Worm (Caenorhabditis elegans) whole organism, mixed stage, embryonic: ENCODE results near the gene srd-74.
"Not testable (repeated sequence)": the region's sequence is repeated elsewhere in the genome, so short reads cannot be mapped to it uniquely, and the experiment has no call there.

Experiments used
- blmp-1 ChIP-seq: fragments of 150-350 bp; optimal IDR thresholded peaks from 2 replicates; lab custom pipeline; 2014; ENCODE audit warnings: missing biosample characterization, missing genetic modification characterization
- elt-1 ChIP-seq: sonication (generic microtip); optimal IDR thresholded peaks from 2 replicates; lab custom pipeline; 2017; ENCODE audit warnings: missing genetic modification characterization, mild to moderate bottlenecking, missing compliant biosample characterization, antibody characterized with exemption, moderate library complexity, borderline replicate concordance; ENCODE audit not compliant: insufficient read depth
- lsy-2 ChIP-seq: fragments of 150-350 bp; optimal IDR thresholded peaks from 2 replicates; lab custom pipeline; 2014; ENCODE audit warnings: missing biosample characterization, missing genetic modification characterization
- mep-1 ChIP-seq: fragments of 150-350 bp; optimal IDR thresholded peaks from 2 replicates; lab custom pipeline; 2017; ENCODE audit warnings: missing biosample characterization, missing genetic modification reagents, missing genetic modification characterization, inconsistent platforms
- nhr-237 ChIP-seq: fragments of 150-350 bp; optimal IDR thresholded peaks from 2 replicates; lab custom pipeline; 2014; ENCODE audit warnings: missing biosample characterization, missing genetic modification characterization
- nhr-76 ChIP-seq: sonication (generic microtip); optimal IDR thresholded peaks from 2 replicates; lab custom pipeline; 2017; ENCODE audit warnings: missing biosample characterization, missing genetic modification characterization
- snpc-4 ChIP-seq: fragments of 150-350 bp; optimal IDR thresholded peaks from 2 replicates; lab custom pipeline; 2014; ENCODE audit warnings: missing biosample characterization, missing genetic modification characterization

- not testable (repeated sequence) for TF ChIP-seq lsy-2 (tag; lab: Kevin White, UChicago); mep-1 (tag; lab: Kevin White, UChicago); elt-1 (tag; lab: Kevin White, UChicago); nhr-237 (tag; lab: Kevin White, UChicago); nhr-76 (tag; lab: Kevin White, UChicago); snpc-4 (tag; lab: Kevin White, UChicago); blmp-1
Measured at ce11 chrIII:11787376-11787775, 5.5 kb downstream of the srd-74 start, which contains the start of gene C24H11.1.
